Worm (Caenorhabditis elegans): Measurements from ENCODE around the gene hcp-1.

The hcp-1 gene

ce11 chrV:6606197-6606596 lies 12.2 kb downstream of the hcp-1 start (continued):
- TF ChIP-seq nhr-80 (tag; optimal IDR thresholded peaks at IDR 0.05) (peak; percentile 36), nfyb-1 (GFP tag; IDR thresholded peaks at IDR 0.05) (no peak), lir-1 (GFP tag; conservative IDR thresholded peaks at IDR 0.05) (no peak), hrde-1 (tag; optimal IDR thresholded peaks at IDR 0.05; ENCODE audit: borderline replicate concordance) (peak; percentile 37), snpc-1.1 (tag; optimal IDR thresholded peaks at IDR 0.05; ENCODE audit: insufficient read depth) (no peak), B0019.2 (GFP tag; conservative IDR thresholded peaks at IDR 0.05) (no peak), C06A6.2 (GFP tag; conservative IDR thresholded peaks at IDR 0.05) (no peak), T07F8.4 (tag; optimal IDR thresholded peaks at IDR 0.05) (no peak), pbrm-1 (GFP tag; IDR thresholded peaks at IDR 0.05) (no peak), somi-1 (GFP tag; optimal IDR thresholded peaks at IDR 0.05) (no peak), mel-28 (tag; optimal IDR thresholded peaks at IDR 0.05; ENCODE audit: borderline replicate concordance) (no peak), fkh-3 (tag; optimal IDR thresholded peaks at IDR 0.05) (no peak), ztf-6 (GFP tag; IDR thresholded peaks at IDR 0.05) (no peak), F49E8.2 (tag; optimal IDR thresholded peaks at IDR 0.05; ENCODE audit: insufficient read depth) (no peak), K12H6.12 (tag; optimal IDR thresholded peaks at IDR 0.05) (no peak), B0035.1 (tag; optimal IDR thresholded peaks at IDR 0.05) (no peak), mxl-1 (tag; optimal IDR thresholded peaks at IDR 0.05) (no peak), nhr-90 (tag; optimal IDR thresholded peaks at IDR 0.05) (no peak), repo-1 (tag; optimal IDR thresholded peaks at IDR 0.05) (peak; percentile 3), snpc-3.4 (tag; optimal IDR thresholded peaks at IDR 0.05) (no peak), sea-2 (GFP tag; IDR thresholded peaks at IDR 0.05) (no peak), ccch-3 (GFP tag; optimal IDR thresholded peaks at IDR 0.05) (no peak), lsl-1 (GFP tag; optimal IDR thresholded peaks at IDR 0.05) (no peak), tlf-1 (GFP tag; optimal IDR thresholded peaks at IDR 0.05) (no peak), let-526 (GFP tag; IDR thresholded peaks at IDR 0.05) (no peak), F22D6.2 (tag; optimal IDR thresholded peaks at IDR 0.05) (no peak), hmg-20 (GFP tag; IDR thresholded peaks at IDR 0.05) (no peak), attf-3 (GFP tag; conservative IDR thresholded peaks at IDR 0.05) (no peak), F10E7.11 (tag; optimal IDR thresholded peaks at IDR 0.05) (no peak), lsy-27 (tag; optimal IDR thresholded peaks at IDR 0.05; ENCODE audit: borderline replicate concordance, insufficient read depth) (no peak), zfh-2 (GFP tag; conservative IDR thresholded peaks at IDR 0.05) (no peak), ztf-18 (tag; optimal IDR thresholded peaks at IDR 0.05) (no peak), egl-44 (GFP tag; IDR thresholded peaks at IDR 0.05) (no peak), ama-1 (optimal IDR thresholded peaks at IDR 0.05) (no peak), ama-1 (GFP tag; optimal IDR thresholded peaks at IDR 0.05) (no peak)

DNA sequence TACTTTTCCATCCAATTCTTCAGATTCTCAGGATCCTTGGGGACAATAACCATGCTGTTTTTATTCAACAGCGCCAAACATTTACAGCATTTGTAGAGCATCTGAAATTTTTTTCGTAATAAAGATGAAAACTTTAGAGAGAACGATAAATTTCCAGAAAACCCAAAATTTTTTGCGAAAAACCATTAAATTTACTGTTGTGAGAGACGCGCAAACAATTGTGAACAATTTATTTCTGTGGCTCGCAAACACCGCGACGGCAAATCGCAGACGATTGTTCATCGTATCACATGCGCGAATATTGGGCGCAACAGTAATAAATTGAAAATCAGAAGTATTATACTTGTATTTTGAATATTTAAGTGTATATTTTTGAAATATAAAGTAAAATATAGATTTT lies 17.1 kb downstream of the hcp-1 start, which contains the start of gene gon-14:
Gene gon-14 (minus strand): TSS at position 101 of the 400 bp plus-strand sequence.
- TF ChIP-seq dpl-1 (GFP tag; optimal IDR thresholded peaks at IDR 0.05), result no peak
- no peak for TF ChIP-seq ZK185.1 (tag; optimal IDR thresholded peaks at IDR 0.05; ENCODE audit: poor library complexity, severe bottlenecking)

ce11 chrV:6611504-6611903 lies 17.5 kb downstream of the hcp-1 start:
- TF ChIP-seq snpc-3.4 (tag; optimal IDR thresholded peaks at IDR 0.05) (peak; percentile 45), ceh-91 (GFP tag; IDR thresholded peaks at IDR 0.05) (peak; percentile 69), attf-3 (GFP tag; conservative IDR thresholded peaks at IDR 0.05) (no peak), xnd-1 (tag; optimal IDR thresholded peaks at IDR 0.05) (peak; percentile 71), efl-1 (GFP tag; optimal IDR thresholded peaks at IDR 0.05) (peak; percentile 75), lin-54 (GFP tag; optimal IDR thresholded peaks at IDR 0.05) (peak; percentile 69), dox-1 (GFP tag; IDR thresholded peaks at IDR 0.05) (0 out of 2 replicates have a peak, but pooled peaks have one; percentile 12), hlh-26 (GFP tag; conservative IDR thresholded peaks at IDR 0.05) (no peak), hmg-1.2 (GFP tag; IDR thresholded peaks at IDR 0.05) (peak; percentile 20; the same call in 1 of the 2 replicates), F49E8.2 (tag; optimal IDR thresholded peaks at IDR 0.05; ENCODE audit: insufficient read depth) (peak; percentile 0), lin-35 (GFP tag; optimal IDR thresholded peaks at IDR 0.05) (peak in 1 of 3 experiments; percentile 19), dpl-1 (GFP tag; optimal IDR thresholded peaks at IDR 0.05) (peak; percentile 42), madf-6 (GFP tag; IDR thresholded peaks at IDR 0.05) (peak; percentile 95), madf-8 (GFP tag; conservative IDR thresholded peaks at IDR 0.05) (peak; percentile 92), Y53G8AR.9 (GFP tag; conservative IDR thresholded peaks at IDR 0.05) (no peak)
